Worm (Caenorhabditis elegans): Measurements from ENCODE around the gene W02B12.11.

- TF ChIP-seq him-1 (tag; optimal IDR thresholded peaks at IDR 0.05) (no peak), dao-5 (tag; optimal IDR thresholded peaks at IDR 0.05) (no peak), W03F9.2 (tag; optimal IDR thresholded peaks at IDR 0.05) (no peak)
Observed at ce11 chrII:11485200-11485599, 11.5 kb downstream of the W02B12.11 start, which contains the start of gene twk-5.

All from whole organism, L4/young adult.